Fruit fly (Drosophila melanogaster) whole organism, embryonic: Measurements from ENCODE around the gene Elal.

Source experiments
- Atf-2 ChIP-seq: fragments of 200-800 bp; sonication (Bioruptor generic); optimal IDR thresholded peaks from 2 replicates; lab custom pipeline; 2016; ENCODE audit warnings: missing biosample characterization, missing genetic modification characterization
- Blimp-1 ChIP-seq: fragments of 200-800 bp; sonication (Bioruptor generic); optimal IDR thresholded peaks from 3 replicates; lab custom pipeline; 2018; ENCODE audit warnings: missing biosample characterization, missing genetic modification characterization, mild to moderate bottlenecking, moderate library complexity, missing genetic modification reagents
- CG10209 ChIP-seq: fragments of 200-800 bp; sonication (Bioruptor generic); optimal IDR thresholded peaks from 3 replicates; lab custom pipeline; 2017; ENCODE audit warnings: missing biosample characterization, mild to moderate bottlenecking, missing genetic modification characterization, missing genetic modification reagents
- CG10267 ChIP-seq: fragments of 200-800 bp; sonication (Bioruptor generic); optimal IDR thresholded peaks from 2 replicates; lab custom pipeline; 2018; ENCODE audit warnings: missing biosample characterization, mild to moderate bottlenecking, missing genetic modification characterization, moderate library complexity
- CG10565 ChIP-seq: fragments of 200-800 bp; sonication (Bioruptor generic); optimal IDR thresholded peaks from 3 replicates; lab custom pipeline; 2016; ENCODE audit warnings: missing biosample characterization, mild to moderate bottlenecking, missing genetic modification characterization
- CG13287 ChIP-seq: fragments of 200-800 bp; sonication (Bioruptor generic); IDR thresholded peaks from 2 replicates; pipeline ENCODE4 v1.3.6; 2022; ENCODE audit warnings: missing biosample characterization, missing genetic modification characterization; ENCODE audit not compliant: partially characterized antibody
- CG14050 ChIP-seq: fragments of 200-800 bp; sonication (Bioruptor generic); IDR thresholded peaks from 3 replicates; pipeline ENCODE4 v1.3.6; 2022; ENCODE audit warnings: missing biosample characterization, missing genetic modification characterization
- CG14710 ChIP-seq: fragments of 200-800 bp; sonication (Bioruptor generic); optimal IDR thresholded peaks from 3 replicates; lab custom pipeline; 2019; ENCODE audit warnings: missing biosample characterization, mild to moderate bottlenecking, missing genetic modification characterization, moderate library complexity
- CG15269 ChIP-seq: fragments of 200-800 bp; sonication (Bioruptor generic); optimal IDR thresholded peaks from 2 replicates; lab custom pipeline; 2018; ENCODE audit warnings: missing biosample characterization, mild to moderate bottlenecking, missing genetic modification characterization, moderate library complexity
- CG1602 ChIP-seq: fragments of 200-800 bp; sonication (Bioruptor generic); optimal IDR thresholded peaks from 3 replicates; lab custom pipeline; 2016; ENCODE audit warnings: missing biosample characterization, missing genetic modification characterization
- CG16779 ChIP-seq: fragments of 200-800 bp; sonication (Bioruptor generic); IDR thresholded peaks from 2 replicates; pipeline ENCODE4 v1.3.6; 2022; ENCODE audit warnings: missing biosample characterization, missing genetic modification characterization
- CG17829 ChIP-seq: fragments of 200-800 bp; optimal IDR thresholded peaks from 2 replicates; lab custom pipeline; 2019; ENCODE audit warnings: missing biosample characterization, mild to moderate bottlenecking, missing genetic modification characterization, moderate library complexity
- CG2116 ChIP-seq: fragments of 200-800 bp; sonication (Bioruptor generic); optimal IDR thresholded peaks from 3 replicates; lab custom pipeline; 2018; ENCODE audit warnings: missing biosample characterization, mild to moderate bottlenecking, missing genetic modification characterization
- CG34224 ChIP-seq: fragments of 200-800 bp; sonication (Bioruptor generic); IDR thresholded peaks from 3 replicates; pipeline ENCODE4 v1.3.6; 2022; ENCODE audit warnings: missing biosample characterization, missing genetic modification characterization; ENCODE audit not compliant: partially characterized antibody
- CG4617 ChIP-seq: fragments of 200-800 bp; sonication (Bioruptor generic); optimal IDR thresholded peaks from 3 replicates; lab custom pipeline; 2016; ENCODE audit warnings: missing biosample characterization, missing genetic modification characterization, borderline replicate concordance
- CG9797 ChIP-seq: fragments of 200-800 bp; sonication (Bioruptor generic); optimal IDR thresholded peaks from 3 replicates; lab custom pipeline; 2018; ENCODE audit warnings: missing biosample characterization, mild to moderate bottlenecking, missing genetic modification characterization
- CoRest ChIP-seq: fragments of 200-800 bp; sonication (Bioruptor generic); optimal IDR thresholded peaks from 3 replicates; lab custom pipeline; 2018; ENCODE audit warnings: missing biosample characterization, mild to moderate bottlenecking, missing genetic modification characterization, moderate library complexity
- Dad ChIP-seq: fragments of 200-800 bp; sonication (Bioruptor generic); optimal IDR thresholded peaks from 3 replicates; lab custom pipeline; 2016; ENCODE audit warnings: missing biosample characterization, missing genetic modification characterization
- Dll ChIP-seq: fragments of 200-800 bp; sonication (Bioruptor generic); IDR thresholded peaks from 4 replicates; pipeline ENCODE4 v1.3.6; 2022; ENCODE audit warnings: missing biosample characterization, missing genetic modification characterization; ENCODE audit not compliant: partially characterized antibody
- Dp ChIP-seq: fragments of 200-800 bp; sonication (Bioruptor generic); optimal IDR thresholded peaks from 2 replicates; lab custom pipeline; 2018; ENCODE audit warnings: missing biosample characterization, mild to moderate bottlenecking, missing genetic modification characterization, moderate library complexity
- E2f2 ChIP-seq: fragments of 200-800 bp; sonication (Bioruptor generic); IDR thresholded peaks from 2 replicates; pipeline ENCODE4 v1.3.6; 2022; ENCODE audit warnings: missing biosample characterization, missing genetic modification characterization
- ERR ChIP-seq: fragments of 200-800 bp; sonication (Bioruptor generic); optimal IDR thresholded peaks from 2 replicates; lab custom pipeline; 2016; ENCODE audit warnings: missing biosample characterization, missing genetic modification characterization
- Ets97D ChIP-seq: fragments of 200-800 bp; sonication (Bioruptor generic); optimal IDR thresholded peaks from 3 replicates; lab custom pipeline; 2016; ENCODE audit warnings: missing biosample characterization, missing genetic modification characterization
- Fer3 ChIP-seq: fragments of 200-800 bp; sonication (Bioruptor generic); optimal IDR thresholded peaks from 2 replicates; lab custom pipeline; 2018; ENCODE audit warnings: missing biosample characterization, mild to moderate bottlenecking, missing genetic modification characterization, moderate library complexity
- MBD-R2 ChIP-seq: fragments of 200-800 bp; sonication (Bioruptor generic); IDR thresholded peaks from 2 replicates; pipeline ENCODE4 v1.3.6; 2022; ENCODE audit warnings: missing biosample characterization, missing genetic modification characterization
- MESR4 ChIP-seq: fragments of 200-800 bp; sonication (Bioruptor generic); optimal IDR thresholded peaks from 2 replicates; lab custom pipeline; 2018; ENCODE audit warnings: missing biosample characterization, mild to moderate bottlenecking, missing genetic modification characterization, moderate library complexity
- Neu2 ChIP-seq: fragments of 200-800 bp; sonication (Bioruptor generic); optimal IDR thresholded peaks from 3 replicates; lab custom pipeline; 2016; ENCODE audit warnings: missing biosample characterization, missing genetic modification characterization, borderline replicate concordance
- Scr ChIP-seq: fragments of 200-800 bp; sonication (Bioruptor generic); IDR thresholded peaks from 2 replicates; pipeline ENCODE4 v1.3.6; 2022; ENCODE audit warnings: missing biosample characterization, missing genetic modification characterization; ENCODE audit not compliant: partially characterized antibody
- Side ChIP-seq: fragments of 200-800 bp; sonication (Bioruptor generic); optimal IDR thresholded peaks from 2 replicates; lab custom pipeline; 2016; ENCODE audit warnings: missing biosample characterization, missing genetic modification characterization
- Sox102F ChIP-seq: fragments of 200-800 bp; sonication (Bioruptor generic); optimal IDR thresholded peaks from 2 replicates; lab custom pipeline; 2018; ENCODE audit warnings: missing biosample characterization, mild to moderate bottlenecking, missing genetic modification characterization, moderate library complexity
- Sry-δ ChIP-seq: fragments of 200-800 bp; sonication (Bioruptor generic); optimal IDR thresholded peaks from 2 replicates; lab custom pipeline; 2016; ENCODE audit warnings: missing biosample characterization, missing genetic modification characterization
- Usf ChIP-seq: fragments of 200-800 bp; sonication (Bioruptor generic); optimal IDR thresholded peaks from 2 replicates; lab custom pipeline; 2017; ENCODE audit warnings: missing genotype, missing biosample characterization, missing genetic modification characterization
- YL-1 ChIP-seq: fragments of 200-800 bp; sonication (Bioruptor generic); optimal IDR thresholded peaks from 3 replicates; lab custom pipeline; 2017; ENCODE audit warnings: missing biosample characterization, mild to moderate bottlenecking, missing genetic modification characterization
- bbx ChIP-seq: fragments of 200-800 bp; sonication (Bioruptor generic); IDR thresholded peaks from 2 replicates; pipeline ENCODE4 v1.3.6; 2022; ENCODE audit warnings: missing biosample characterization, missing genetic modification characterization; ENCODE audit not compliant: partially characterized antibody
- crc ChIP-seq: fragments of 200-800 bp; sonication (Bioruptor generic); optimal IDR thresholded peaks from 2 replicates; lab custom pipeline; 2016; ENCODE audit warnings: missing biosample characterization, missing genetic modification characterization
- ewg ChIP-seq: fragments of 200-800 bp; sonication (Bioruptor generic); optimal IDR thresholded peaks from 3 replicates; lab custom pipeline; 2017; ENCODE audit warnings: mild to moderate bottlenecking, missing biosample characterization, missing genetic modification reagents, missing genetic modification characterization
- ftz-f1 ChIP-seq: fragments of 200-800 bp; sonication (Bioruptor generic); optimal IDR thresholded peaks from 2 replicates; lab custom pipeline; 2016; ENCODE audit warnings: missing biosample characterization, missing genetic modification characterization
- gce ChIP-seq: fragments of 200-800 bp; sonication (Bioruptor generic); IDR thresholded peaks from 3 replicates; pipeline ENCODE4 v1.3.6; 2022; ENCODE audit warnings: missing biosample characterization, missing genetic modification characterization
- gem ChIP-seq: fragments of 200-800 bp; sonication (Bioruptor generic); optimal IDR thresholded peaks from 2 replicates; lab custom pipeline; 2019; ENCODE audit warnings: missing biosample characterization, mild to moderate bottlenecking, missing genetic modification characterization, moderate library complexity
- gfzf ChIP-seq: fragments of 200-800 bp; sonication (Bioruptor generic); optimal IDR thresholded peaks from 2 replicates; lab custom pipeline; 2016; ENCODE audit warnings: missing biosample characterization, mild to moderate bottlenecking, missing genetic modification characterization, moderate library complexity
- kay ChIP-seq: fragments of 200-800 bp; sonication (Bioruptor generic); optimal IDR thresholded peaks from 2 replicates; lab custom pipeline; 2016; ENCODE audit warnings: missing biosample characterization, missing genetic modification characterization
- ken ChIP-seq: fragments of 200-800 bp; sonication (Bioruptor generic); IDR thresholded peaks from 3 replicates; pipeline ENCODE4 v1.3.6; 2022; ENCODE audit warnings: missing biosample characterization, missing genetic modification characterization
- mirr ChIP-seq: fragments of 200-800 bp; sonication (Bioruptor generic); optimal IDR thresholded peaks from 3 replicates; lab custom pipeline; 2018; ENCODE audit warnings: missing biosample characterization, mild to moderate bottlenecking, missing genetic modification characterization
- pita ChIP-seq: fragments of 200-800 bp; sonication (Bioruptor generic); optimal IDR thresholded peaks from 2 replicates; lab custom pipeline; 2017; ENCODE audit warnings: missing biosample characterization, mild to moderate bottlenecking, missing genetic modification characterization
- pzg ChIP-seq: fragments of 200-800 bp; sonication (Bioruptor generic); optimal IDR thresholded peaks from 3 replicates; lab custom pipeline; 2018; ENCODE audit warnings: missing biosample characterization, mild to moderate bottlenecking, missing genetic modification characterization, moderate library complexity
- sna ChIP-seq: fragments of 200-800 bp; sonication (Bioruptor generic); IDR thresholded peaks from 2 replicates; pipeline ENCODE4 v1.3.6; 2022; ENCODE audit warnings: missing biosample characterization, missing genetic modification characterization; ENCODE audit not compliant: partially characterized antibody
- sqz ChIP-seq: fragments of 200-800 bp; sonication (Bioruptor generic); optimal IDR thresholded peaks from 3 replicates; lab custom pipeline; 2018; ENCODE audit warnings: missing biosample characterization, mild to moderate bottlenecking, missing genetic modification characterization
- trem ChIP-seq: fragments of 200-800 bp; optimal IDR thresholded peaks from 3 replicates; lab custom pipeline; 2019; ENCODE audit warnings: missing biosample characterization, mild to moderate bottlenecking, missing genetic modification characterization, moderate library complexity

Gene Elal

dm6 chr3R:24850420-24850819, 14.7 kb upstream of the Elal start, which contains the start of gene CG7006 (continued):
- TF ChIP-seq CG10209 (peak; percentile 71), CoRest (tag; lab: Kevin White, UChicago) (peak; percentile 58), ewg (GFP tag; lab: Kevin White, UChicago) (peak; percentile 15), Sox102F (GFP tag; lab: Kevin White, UChicago) (no peak), Dll (peak; percentile 80), Fer3 (tag; lab: Kevin White, UChicago) (peak; percentile 68), gce (GFP tag; lab: Robert Waterston, UW) (no peak), Blimp-1 (no peak), Neu2 (no peak), CG1602 (peak; percentile 56), Sry-δ (GFP tag; lab: Kevin White, UChicago) (peak; percentile 76), Dad (peak; percentile 87), CG16779 (GFP tag; lab: Robert Waterston, UW) (peak; percentile 85), sqz (no peak), ken (GFP tag; lab: Robert Waterston, UW) (peak; percentile 86), CG34224 (GFP tag; lab: Robert Waterston, UW) (peak; percentile 72), CG10565 (GFP tag; lab: Kevin White, UChicago) (no peak), crc (peak; percentile 5), gem (tag; lab: Kevin White, UChicago) (no peak), Atf-2 (GFP tag; lab: Kevin White, UChicago) (peak; percentile 58)
- TF ChIP-seq, all 482 proteins: peak for 267

dm6 chr3R:24851429-24851828, 13.7 kb upstream of the Elal start, which contains the start of gene Nct:
Nct (plus strand) TSS chr3R:24851601.
- no peak for TF ChIP-seq CG15269 (tag; lab: Kevin White, UChicago)
- TF ChIP-seq Side = no peak
- peak; percentile 72 for TF ChIP-seq E2f2 (GFP tag; lab: Robert Waterston, UW)
- no peak for TF ChIP-seq CoRest (tag; lab: Kevin White, UChicago)
- TF ChIP-seq CG14050 (GFP tag; lab: Robert Waterston, UW) = no peak
- TF ChIP-seq CG13287 = peak; percentile 35; the same call in 1 of the 2 replicates
- TF ChIP-seq kay = peak; percentile 1
- TF ChIP-seq trem (tag; lab: Kevin White, UChicago) = peak; percentile 18
- no peak for TF ChIP-seq Ets97D
- no peak for TF ChIP-seq pita (GFP tag; lab: Kevin White, UChicago)
- no peak for TF ChIP-seq Usf (GFP tag; lab: Kevin White, UChicago)
- peak; percentile 17 for TF ChIP-seq CG10267 (tag; lab: Kevin White, UChicago)
- peak; percentile 25; the same call in 1 of the 2 replicates for TF ChIP-seq Scr (GFP tag; lab: Robert Waterston, UW)
- peak; percentile 0 for TF ChIP-seq ftz-f1 (GFP tag; lab: Kevin White, UChicago)
- TF ChIP-seq CG9797 (GFP tag; lab: Kevin White, UChicago) = peak; percentile 72
- TF ChIP-seq YL-1 (GFP tag; lab: Kevin White, UChicago) = peak; percentile 43
- peak; percentile 7 for TF ChIP-seq CG2116 (GFP tag; lab: Kevin White, UChicago)
- peak; percentile 75 for TF ChIP-seq gfzf
- 0 out of 2 replicates have a peak, but pooled peaks have one; percentile 11 for TF ChIP-seq bbx (GFP tag; lab: Robert Waterston, UW)
- peak; percentile 60 for TF ChIP-seq Dp
- TF ChIP-seq CG14710 (tag; lab: Kevin White, UChicago) = peak; percentile 38
- peak; percentile 51 for TF ChIP-seq CG4617 (GFP tag; lab: Kevin White, UChicago)
- no peak for TF ChIP-seq mirr (GFP tag; lab: Kevin White, UChicago)
- TF ChIP-seq sna (GFP tag; lab: Robert Waterston, UW) = no peak
- TF ChIP-seq CG17829 = peak; percentile 1
- no peak for TF ChIP-seq CG1602
- TF ChIP-seq Dll = 0 out of 4 replicates have a peak, but pooled peaks have one; percentile 15
- peak; percentile 71; the same call in 1 of the 2 replicates for TF ChIP-seq MBD-R2 (GFP tag; lab: Robert Waterston, UW)
- peak; percentile 53 for TF ChIP-seq pzg
- peak; percentile 68 for TF ChIP-seq MESR4 (GFP tag; lab: Kevin White, UChicago)
- TF ChIP-seq ERR (GFP tag; lab: Kevin White, UChicago) = no peak
